Fruit fly (Drosophila melanogaster) whole organism, pupa: Measurements from ENCODE around the gene Mhcl.
A peak's percentile ranks its signal among the peaks of the same experiment; 100 is the strongest.

Experiments used
- CG10348 ChIP-seq: fragments of 200-800 bp; sonication (Bioruptor generic); IDR thresholded peaks from 2 replicates; pipeline ENCODE4 v1.3.6; 2022; ENCODE audit warnings: missing biosample characterization, missing genetic modification characterization
- CG12605 ChIP-seq: fragments of 200-800 bp; sonication (Bioruptor generic); IDR thresholded peaks from 2 replicates; pipeline ENCODE4 v1.3.6; 2022; ENCODE audit warnings: missing biosample characterization, missing genetic modification characterization
- CG13204 ChIP-seq: fragments of 200-800 bp; sonication (Bioruptor generic); optimal IDR thresholded peaks from 2 replicates; lab custom pipeline; 2018; ENCODE audit warnings: missing biosample characterization, mild to moderate bottlenecking, missing genetic modification characterization, moderate library complexity
- CG14655 ChIP-seq: fragments of 200-800 bp; sonication (Bioruptor generic); optimal IDR thresholded peaks from 3 replicates; lab custom pipeline; 2017; ENCODE audit warnings: mild to moderate bottlenecking, missing biosample characterization, missing genetic modification reagents, missing genetic modification characterization
- CG15710 ChIP-seq: fragments of 200-800 bp; sonication (Bioruptor generic); optimal IDR thresholded peaks from 2 replicates; lab custom pipeline; 2018; ENCODE audit warnings: missing biosample characterization, mild to moderate bottlenecking, missing genetic modification characterization, moderate library complexity
- CG17806 ChIP-seq: fragments of 200-800 bp; sonication (Bioruptor generic); optimal IDR thresholded peaks from 2 replicates; lab custom pipeline; 2018; ENCODE audit warnings: missing biosample characterization, mild to moderate bottlenecking, missing genetic modification characterization, moderate library complexity
- CG32121 ChIP-seq: fragments of 200-800 bp; sonication (Bioruptor generic); IDR thresholded peaks from 2 replicates; pipeline ENCODE4 v1.3.6; 2022; ENCODE audit warnings: missing biosample characterization, missing genetic modification characterization
- CG34367 ChIP-seq: fragments of 200-800 bp; sonication (Bioruptor generic); optimal IDR thresholded peaks from 2 replicates; lab custom pipeline; 2018; ENCODE audit warnings: missing biosample characterization, mild to moderate bottlenecking, missing genetic modification characterization
- CG4496 ChIP-seq: fragments of 200-800 bp; sonication (Bioruptor generic); IDR thresholded peaks from 3 replicates; pipeline ENCODE4 v1.3.6; 2022; ENCODE audit warnings: missing biosample characterization, missing genetic modification characterization
- CG8159 ChIP-seq: fragments of 200-800 bp; sonication (Bioruptor generic); optimal IDR thresholded peaks from 3 replicates; lab custom pipeline; 2018; ENCODE audit warnings: missing biosample characterization, mild to moderate bottlenecking, missing genetic modification characterization, moderate library complexity
- CG8301 ChIP-seq: fragments of 200-800 bp; sonication (Bioruptor generic); optimal IDR thresholded peaks from 2 replicates; lab custom pipeline; 2018; ENCODE audit warnings: missing biosample characterization, mild to moderate bottlenecking, missing genetic modification characterization
- CG9948 ChIP-seq: fragments of 200-800 bp; sonication (Bioruptor generic); optimal IDR thresholded peaks from 2 replicates; lab custom pipeline; 2018; ENCODE audit warnings: missing biosample characterization, mild to moderate bottlenecking, missing genetic modification characterization, moderate library complexity
- D1 ChIP-seq: fragments of 200-800 bp; sonication (Bioruptor generic); optimal IDR thresholded peaks from 2 replicates; lab custom pipeline; 2018; ENCODE audit warnings: missing biosample characterization, mild to moderate bottlenecking, missing genetic modification characterization, moderate library complexity
- EcR ChIP-seq: fragments of 200-800 bp; sonication (Bioruptor generic); optimal IDR thresholded peaks from 3 replicates; lab custom pipeline; 2019; ENCODE audit warnings: missing biosample characterization, missing genetic modification characterization, mild to moderate bottlenecking, moderate library complexity, missing genetic modification reagents
- Ets98B ChIP-seq: fragments of 200-800 bp; sonication (Bioruptor generic); IDR thresholded peaks from 2 replicates; pipeline ENCODE4 v1.3.6; 2022; ENCODE audit warnings: missing biosample characterization, missing genetic modification characterization
- Pif1A ChIP-seq: fragments of 200-800 bp; sonication (Bioruptor generic); optimal IDR thresholded peaks from 3 replicates; lab custom pipeline; 2016; ENCODE audit warnings: missing biosample characterization, missing genetic modification characterization
- Pif1B ChIP-seq: fragments of 200-800 bp; sonication (Bioruptor generic); optimal IDR thresholded peaks from 3 replicates; lab custom pipeline; 2016; ENCODE audit warnings: missing biosample characterization, missing genetic modification characterization
- Snoo ChIP-seq: fragments of 200-800 bp; sonication (Bioruptor generic); optimal IDR thresholded peaks from 3 replicates; lab custom pipeline; 2017; ENCODE audit warnings: missing biosample characterization, mild to moderate bottlenecking, missing genetic modification characterization, inconsistent platforms
- fd96Ca ChIP-seq: fragments of 200-800 bp; sonication (Bioruptor generic); IDR thresholded peaks from 3 replicates; pipeline ENCODE4 v1.3.6; 2022; ENCODE audit warnings: missing biosample characterization, missing genetic modification characterization
- gl ChIP-seq: fragments of 200-800 bp; sonication (Bioruptor generic); optimal IDR thresholded peaks from 2 replicates; lab custom pipeline; 2018; ENCODE audit warnings: missing biosample characterization, mild to moderate bottlenecking, missing genetic modification characterization
- rn ChIP-seq: fragments of 200-800 bp; sonication (Bioruptor generic); IDR thresholded peaks from 2 replicates; pipeline ENCODE4 v1.3.6; 2022; ENCODE audit warnings: missing biosample characterization, missing genetic modification characterization

Gene Mhcl

DNA sequence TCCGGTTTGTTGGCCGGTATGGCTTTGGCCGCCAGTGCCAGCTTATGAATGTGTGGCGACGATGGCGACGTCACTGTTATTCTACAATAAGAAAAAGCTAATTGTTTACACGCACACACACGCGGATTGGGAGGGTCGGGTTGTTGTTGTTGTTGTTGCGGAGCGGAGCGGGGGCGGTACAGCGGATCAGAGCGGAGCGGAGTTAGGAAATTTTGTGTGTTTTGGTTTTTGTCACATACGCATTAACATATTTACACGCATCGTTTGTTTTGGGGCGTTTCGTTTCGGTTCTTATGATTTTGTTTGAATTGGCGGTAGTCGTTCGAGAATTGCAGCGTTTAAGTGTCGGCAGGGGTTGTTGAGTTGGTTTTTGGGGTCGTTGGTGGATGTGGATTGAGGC is 29.3 kb downstream of the Mhcl start:
- no peak for TF ChIP-seq CG13204
- TF ChIP-seq CG32121 = no peak
- TF ChIP-seq D1 (tag; lab: Kevin White, UChicago) = no peak
- no peak for TF ChIP-seq CG9948
- TF ChIP-seq Ets98B (GFP tag; lab: Robert Waterston, UW) = no peak
- no peak for TF ChIP-seq fd96Ca (GFP tag; lab: Robert Waterston, UW)
- no peak for TF ChIP-seq CG8159 (tag; lab: Kevin White, UChicago)
- no peak for TF ChIP-seq CG17806 (tag; lab: Kevin White, UChicago)
- TF ChIP-seq CG8301 (tag; lab: Kevin White, UChicago) = no peak
- no peak for TF ChIP-seq CG10348 (GFP tag; lab: Robert Waterston, UW)
- TF ChIP-seq gl (tag; lab: Kevin White, UChicago) = no peak
- no peak for TF ChIP-seq CG12605 (GFP tag; lab: Robert Waterston, UW)

DNA sequence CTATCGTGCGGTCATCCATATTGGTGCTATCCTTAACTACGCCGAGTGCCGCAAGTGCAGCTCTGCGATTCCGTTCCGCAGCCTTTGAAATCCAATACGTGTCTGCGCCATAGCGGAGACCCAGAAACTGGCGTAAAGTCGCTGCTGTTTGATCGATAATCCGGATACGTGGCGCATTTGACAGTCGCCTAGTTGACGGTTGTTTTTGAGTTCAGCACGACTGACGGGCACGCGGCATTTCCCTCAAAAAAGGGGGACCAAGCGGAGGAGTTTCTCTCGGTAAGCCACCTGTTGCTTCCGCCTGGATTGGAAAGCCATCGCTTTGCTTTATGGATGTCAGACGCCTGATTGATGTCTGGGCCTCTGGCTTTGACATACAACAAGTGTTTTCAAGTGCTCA is 31.1 kb downstream of the Mhcl start, which contains the start of gene CG10185:
Gene CG10185 (minus strand): TSS at position 101 of the 400 bp plus-strand sequence.
- TF ChIP-seq CG13204 (no peak), Ets98B (GFP tag; lab: Robert Waterston, UW) (no peak), CG8301 (tag; lab: Kevin White, UChicago) (no peak), Snoo (tag; lab: Kevin White, UChicago) (no peak), CG10348 (GFP tag; lab: Robert Waterston, UW) (no peak), gl (tag; lab: Kevin White, UChicago) (no peak)

DNA sequence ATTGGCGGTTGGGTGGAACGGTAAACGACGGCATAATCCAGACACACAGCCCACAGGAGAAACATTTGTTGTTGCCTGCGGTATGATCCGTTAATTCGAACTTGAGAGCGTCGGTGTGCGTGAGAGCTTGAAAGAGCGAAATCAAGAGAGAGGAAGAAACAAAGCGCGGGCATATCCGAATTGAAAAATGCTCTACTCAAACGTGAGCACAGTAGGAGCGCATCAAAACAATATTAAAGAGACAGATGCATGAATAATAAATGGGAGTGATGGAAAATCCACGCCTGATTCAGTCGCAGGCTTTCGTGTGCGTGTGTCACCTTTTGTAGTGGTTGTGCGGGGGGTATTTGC is 47.3 kb downstream of the Mhcl start:
- TF ChIP-seq CG10348 (GFP tag; lab: Robert Waterston, UW) (no peak), Ets98B (GFP tag; lab: Robert Waterston, UW) (0 out of 2 replicates have a peak, but pooled peaks have one; percentile 47), CG15710 (tag; lab: Kevin White, UChicago) (no peak), CG12605 (GFP tag; lab: Robert Waterston, UW) (no peak), CG8159 (tag; lab: Kevin White, UChicago) (no peak), Pif1B (GFP tag; lab: Kevin White, UChicago) (no peak), Pif1A (GFP tag; lab: Kevin White, UChicago) (no peak), rn (no peak), gl (tag; lab: Kevin White, UChicago) (peak; percentile 23), CG17806 (tag; lab: Kevin White, UChicago) (no peak), fd96Ca (GFP tag; lab: Robert Waterston, UW) (no peak; the same call in 2 of the 3 replicates), CG13204 (no peak), Snoo (tag; lab: Kevin White, UChicago) (no peak), CG9948 (no peak), CG8301 (tag; lab: Kevin White, UChicago) (no peak), EcR (no peak), CG4496 (GFP tag; lab: Robert Waterston, UW) (peak; percentile 70; the same call in 2 of the 3 replicates), CG34367 (tag; lab: Kevin White, UChicago) (no peak), D1 (tag; lab: Kevin White, UChicago) (no peak), CG14655 (GFP tag; lab: Kevin White, UChicago) (no peak), CG32121 (peak; percentile 53; the same call in 1 of the 2 replicates)

DNA sequence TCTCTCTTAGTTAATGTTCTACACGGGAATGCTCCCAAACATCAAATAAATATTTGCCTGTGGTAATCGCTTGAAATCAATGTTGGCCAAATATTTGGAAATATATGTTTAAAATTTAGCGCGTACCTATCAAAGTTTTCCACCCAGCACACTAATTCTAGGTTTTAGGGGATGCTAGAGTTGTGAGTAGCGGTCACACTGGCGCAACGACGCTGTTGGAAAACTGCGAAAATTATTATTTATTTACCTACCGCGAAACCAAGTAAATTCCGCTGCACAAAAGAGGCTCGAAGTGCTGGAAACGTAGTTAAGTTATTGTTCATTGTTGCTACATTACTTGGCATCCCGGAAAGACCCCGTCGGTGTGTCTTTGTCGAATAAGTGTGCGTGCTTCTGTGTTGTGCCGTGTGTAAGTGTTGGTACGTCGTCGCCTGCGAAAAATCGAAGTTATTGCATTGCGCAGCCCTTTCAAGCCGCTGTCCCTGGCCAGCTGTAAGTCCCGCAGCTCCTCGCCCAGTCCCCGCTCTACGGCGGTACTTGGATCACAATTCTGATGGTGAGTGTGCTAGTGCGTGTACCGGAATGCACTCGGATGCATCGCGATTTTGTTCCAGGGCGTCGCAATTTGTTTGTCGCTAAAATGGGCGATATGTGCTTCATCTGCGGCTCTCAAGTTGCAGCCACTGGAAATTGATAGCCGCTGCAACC is 47.8 kb downstream of the Mhcl start, which contains the start of gene msps:
Gene msps (plus strand): TSS at position 181 of the 708 bp plus-strand sequence.
- TF ChIP-seq CG8301 (tag; lab: Kevin White, UChicago) (no peak), CG34367 (tag; lab: Kevin White, UChicago) (no peak), Pif1A (GFP tag; lab: Kevin White, UChicago) (no peak), CG14655 (GFP tag; lab: Kevin White, UChicago) (no peak), CG12605 (GFP tag; lab: Robert Waterston, UW) (no peak), Ets98B (GFP tag; lab: Robert Waterston, UW) (no peak), Snoo (tag; lab: Kevin White, UChicago) (no peak), CG8159 (tag; lab: Kevin White, UChicago) (no peak), gl (tag; lab: Kevin White, UChicago) (no peak)

DNA sequence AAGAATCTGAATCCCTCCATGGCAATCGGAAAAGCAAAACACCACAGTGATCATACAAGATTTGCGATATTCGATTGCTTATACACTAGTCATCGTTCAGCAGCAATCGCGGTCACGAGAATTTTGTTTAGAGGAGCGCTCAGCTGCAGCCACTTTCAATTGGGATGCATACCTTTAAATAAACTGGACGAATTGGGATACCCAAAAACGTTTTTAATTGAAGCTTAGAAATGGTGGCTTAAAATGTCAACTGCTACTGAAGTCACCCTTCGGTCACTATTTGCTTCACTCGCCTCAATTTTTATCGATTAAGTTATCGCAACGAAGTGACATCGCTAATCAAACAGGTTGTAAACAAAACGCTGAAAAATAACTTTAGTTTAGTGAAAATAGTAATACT is 49.2 kb downstream of the Mhcl start, which contains the start of the genes IKKbeta and CG5013:
Gene IKKbeta (minus strand): TSS at position 53 of the 400 bp plus-strand sequence.
Gene CG5013 (plus strand): TSS at position 302 of the 400 bp plus-strand sequence.
- no peak for TF ChIP-seq gl (tag; lab: Kevin White, UChicago)
- TF ChIP-seq CG32121 = peak; percentile 47; the same call in 1 of the 2 replicates
- TF ChIP-seq D1 (tag; lab: Kevin White, UChicago) = no peak
- TF ChIP-seq EcR = no peak
- TF ChIP-seq CG14655 (GFP tag; lab: Kevin White, UChicago) = no peak
- TF ChIP-seq CG34367 (tag; lab: Kevin White, UChicago) = peak; percentile 21
- TF ChIP-seq CG17806 (tag; lab: Kevin White, UChicago) = peak; percentile 14
- peak; percentile 48 for TF ChIP-seq CG8159 (tag; lab: Kevin White, UChicago)
- 0 out of 3 replicates have a peak, but pooled peaks have one; percentile 12 for TF ChIP-seq CG4496 (GFP tag; lab: Robert Waterston, UW)
- TF ChIP-seq Pif1B (GFP tag; lab: Kevin White, UChicago) = no peak
- peak; percentile 44; the same call in 1 of the 3 replicates for TF ChIP-seq fd96Ca (GFP tag; lab: Robert Waterston, UW)
- TF ChIP-seq Snoo (tag; lab: Kevin White, UChicago) = peak; percentile 37
- peak; percentile 39 for TF ChIP-seq CG15710 (tag; lab: Kevin White, UChicago)
